Fruit fly (Drosophila melanogaster) whole organism, prepupa: ENCODE data around the gene COX7AL2.

Source experiments
- CG3032 ChIP-seq: fragments of 200-800 bp; optimal IDR thresholded peaks from 2 replicates; lab custom pipeline; 2019; ENCODE audit warnings: missing biosample characterization, mild to moderate bottlenecking, missing genetic modification characterization, moderate library complexity
- Sox102F ChIP-seq: fragments of 200-800 bp; sonication (Bioruptor generic); optimal IDR thresholded peaks from 2 replicates; lab custom pipeline; 2016; ENCODE audit warnings: missing biosample characterization, mild to moderate bottlenecking, missing genetic modification characterization
- fkh ChIP-seq: fragments of 200-800 bp; sonication (Bioruptor generic); optimal IDR thresholded peaks from 3 replicates; lab custom pipeline; 2017; ENCODE audit warnings: missing biosample characterization, mild to moderate bottlenecking, missing genetic modification characterization, moderate library complexity

DNA sequence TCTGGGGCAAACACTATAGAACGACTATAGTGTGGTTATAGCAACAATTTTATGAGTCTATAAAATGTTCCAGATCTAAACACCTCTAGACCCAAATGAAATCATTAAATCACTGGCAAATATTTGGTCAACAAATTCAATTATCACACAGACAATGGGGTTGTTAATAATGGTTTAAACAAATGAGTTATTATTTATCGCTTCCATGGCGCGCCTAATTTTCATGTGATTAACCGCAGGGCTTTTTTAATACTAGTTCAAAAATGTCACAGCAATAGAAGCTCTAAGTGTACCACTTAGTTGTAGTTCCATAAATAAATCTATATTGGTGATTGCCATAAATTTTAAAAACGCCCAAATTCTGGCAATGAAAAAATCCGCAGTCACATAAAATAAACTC is 11.3 kb upstream of the COX7AL2 start, which contains the start of gene CG33124:
- no peak for TF ChIP-seq fkh (GFP tag; lab: Kevin White, UChicago)
- TF ChIP-seq Sox102F (GFP tag; lab: Kevin White, UChicago), result no peak
- no peak for TF ChIP-seq CG3032
